Worm (Caenorhabditis elegans) whole organism, L4/young adult: ENCODE data around the gene W10C6.2.

Source experiments
- W03F9.2 ChIP-seq: fragments of 150-350 bp; optimal IDR thresholded peaks from 2 replicates; lab custom pipeline; 2014; ENCODE audit warnings: missing biosample characterization, missing genetic modification characterization
- dao-5 ChIP-seq: sonication (generic microtip); optimal IDR thresholded peaks from 2 replicates; lab custom pipeline; 2016; ENCODE audit warnings: missing genotype, missing genetic modification characterization, moderate library complexity, missing compliant biosample characterization
- him-1 ChIP-seq: sonication (generic microtip); optimal IDR thresholded peaks from 2 replicates; lab custom pipeline; 2016; ENCODE audit warnings: missing genotype, missing genetic modification reagents, missing genetic modification characterization, missing compliant biosample characterization

DNA sequence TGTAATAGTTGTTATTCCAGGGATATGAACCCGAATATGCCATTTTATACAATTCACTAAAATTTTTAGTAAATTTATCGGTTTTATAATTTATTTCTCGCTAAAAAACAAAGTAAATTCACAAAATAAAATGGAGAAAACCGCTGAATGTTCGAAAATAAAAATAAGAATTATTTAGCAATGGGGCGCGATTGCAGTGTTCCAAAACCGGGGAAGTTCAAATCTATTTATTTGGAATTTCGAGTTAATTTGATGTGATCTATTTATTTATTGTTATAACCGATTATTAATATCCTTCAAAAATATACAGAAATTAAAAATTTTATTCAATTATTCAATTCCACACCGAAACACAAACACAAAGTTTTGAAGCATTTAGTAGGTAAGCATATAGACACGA lies 10.8 kb upstream of the W10C6.2 start, which contains the start of gene F40F8.11:
- TF ChIP-seq him-1 (tag; lab: Kevin White, UChicago), result no peak
- TF ChIP-seq dao-5 (tag; lab: Kevin White, UChicago), result no peak
- TF ChIP-seq W03F9.2 (tag; lab: Kevin White, UChicago), result peak; percentile 4
